Worm (Caenorhabditis elegans) whole organism, L2 larva: ENCODE data around the gene F41G3.20.
A peak's percentile ranks its signal among the peaks of the same experiment; 100 is the strongest.

Experiments used
- C34F6.9 ChIP-seq: fragments of 150-350 bp; optimal IDR thresholded peaks from 2 replicates; lab custom pipeline; 2014; ENCODE audit warnings: missing biosample characterization, missing genetic modification characterization
- F13H6.1 ChIP-seq: sonication (generic microtip); optimal IDR thresholded peaks from 2 replicates; lab custom pipeline; 2016; ENCODE audit warnings: missing genetic modification characterization, missing compliant biosample characterization
- R02D3.7 ChIP-seq: fragments of 150-350 bp; optimal IDR thresholded peaks from 2 replicates; lab custom pipeline; 2014; ENCODE audit warnings: missing biosample characterization, missing genetic modification characterization
- alr-1 ChIP-seq: fragments of 150-350 bp; optimal IDR thresholded peaks from 2 replicates; lab custom pipeline; 2014; ENCODE audit warnings: missing biosample characterization, missing genetic modification characterization
- aly-2 ChIP-seq: fragments of 150-350 bp; optimal IDR thresholded peaks from 2 replicates; lab custom pipeline; 2014; ENCODE audit warnings: missing biosample characterization, missing genetic modification characterization
- ceh-16 ChIP-seq: fragments of 150-350 bp; optimal IDR thresholded peaks from 2 replicates; lab custom pipeline; 2014; ENCODE audit warnings: missing biosample characterization, missing genetic modification characterization
- ceh-82 ChIP-seq: fragments of 150-350 bp; optimal IDR thresholded peaks from 2 replicates; lab custom pipeline; 2014; ENCODE audit warnings: missing biosample characterization, missing genetic modification characterization
- crh-2 ChIP-seq: sonication (generic microtip); optimal IDR thresholded peaks from 2 replicates; lab custom pipeline; 2017; ENCODE audit warnings: missing biosample characterization, missing genetic modification characterization
- elt-1 ChIP-seq: fragments of 150-350 bp; optimal IDR thresholded peaks from 2 replicates; lab custom pipeline; 2014; ENCODE audit warnings: missing biosample characterization, missing genetic modification characterization
- elt-3 ChIP-seq: sonication (generic microtip); optimal IDR thresholded peaks from 2 replicates; lab custom pipeline; 2017; ENCODE audit warnings: missing biosample characterization, missing genetic modification characterization
- fos-1 ChIP-seq: fragments of 150-350 bp; optimal IDR thresholded peaks from 2 replicates; lab custom pipeline; 2014; ENCODE audit warnings: missing biosample characterization, missing genetic modification characterization
- gmeb-1 ChIP-seq: fragments of 150-350 bp; optimal IDR thresholded peaks from 2 replicates; lab custom pipeline; 2014; ENCODE audit warnings: missing biosample characterization, missing genetic modification characterization
- lin-11 ChIP-seq: fragments of 150-350 bp; sonication (generic microtip); optimal IDR thresholded peaks from 2 replicates; lab custom pipeline; 2014; ENCODE audit warnings: missing biosample characterization, missing genetic modification characterization, inconsistent platforms, mixed read lengths
- lin-13 ChIP-seq: fragments of 150-350 bp; optimal IDR thresholded peaks from 2 replicates; lab custom pipeline; 2014; ENCODE audit warnings: missing biosample characterization, missing genetic modification reagents, missing genetic modification characterization
- lsy-2 ChIP-seq, 2 experiments: fragments of 150-350 bp in 1 of 2; sonication (generic microtip) in 1 of 2; optimal IDR thresholded peaks; 2 replicates each; lab custom pipeline; 2014 to 2017; ENCODE audit warnings: missing biosample characterization in 2 of 2, missing genetic modification characterization in 2 of 2
- mbf-1 ChIP-seq: sonication (generic microtip); optimal IDR thresholded peaks from 2 replicates; lab custom pipeline; 2017; ENCODE audit warnings: missing biosample characterization, missing genetic modification characterization
- mdl-1 ChIP-seq, 2 experiments: fragments of 150-350 bp in 1 of 2; sonication (generic microtip) in 1 of 2; optimal IDR thresholded peaks; 2 replicates each; lab custom pipeline; 2017; ENCODE audit warnings: missing biosample characterization in 2 of 2, missing genetic modification characterization in 2 of 2
- nhr-11 ChIP-seq: fragments of 150-350 bp; optimal IDR thresholded peaks from 2 replicates; lab custom pipeline; 2014; ENCODE audit warnings: missing biosample characterization, missing genetic modification characterization
- nhr-12 ChIP-seq: fragments of 150-350 bp; optimal IDR thresholded peaks from 2 replicates; lab custom pipeline; 2014; ENCODE audit warnings: missing biosample characterization, missing genetic modification characterization
- nhr-129 ChIP-seq: fragments of 150-350 bp; optimal IDR thresholded peaks from 2 replicates; lab custom pipeline; 2014; ENCODE audit warnings: missing biosample characterization, missing genetic modification characterization
- nhr-21 ChIP-seq: fragments of 150-350 bp; optimal IDR thresholded peaks from 2 replicates; lab custom pipeline; 2014; ENCODE audit warnings: missing biosample characterization, missing genetic modification characterization
- nhr-23 ChIP-seq: fragments of 150-350 bp; optimal IDR thresholded peaks from 2 replicates; lab custom pipeline; 2014; ENCODE audit warnings: missing biosample characterization, missing genetic modification reagents, missing genetic modification characterization
- nhr-237 ChIP-seq: fragments of 150-350 bp; optimal IDR thresholded peaks from 2 replicates; lab custom pipeline; 2014; ENCODE audit warnings: missing biosample characterization, missing genetic modification characterization
- nhr-25 ChIP-seq: fragments of 150-350 bp; sonication (generic microtip); optimal IDR thresholded peaks from 3 replicates; lab custom pipeline; 2014; ENCODE audit warnings: missing biosample characterization, missing genetic modification characterization
- nhr-6 ChIP-seq: fragments of 150-350 bp; optimal IDR thresholded peaks from 2 replicates; lab custom pipeline; 2014; ENCODE audit warnings: missing biosample characterization, missing genetic modification characterization
- peb-1 ChIP-seq: fragments of 150-350 bp; optimal IDR thresholded peaks from 2 replicates; lab custom pipeline; 2014; ENCODE audit warnings: missing biosample characterization, missing genetic modification characterization
- skn-1 ChIP-seq: sonication (generic microtip); optimal IDR thresholded peaks from 2 replicates; lab custom pipeline; 2017; ENCODE audit warnings: missing biosample characterization, missing genetic modification characterization
- sma-3 ChIP-seq: sonication (generic microtip); optimal IDR thresholded peaks from 2 replicates; lab custom pipeline; 2016; ENCODE audit warnings: missing genetic modification reagents, missing genetic modification characterization, missing compliant biosample characterization
- sma-9 ChIP-seq, 2 experiments: fragments of 150-350 bp in 1 of 2; sonication (generic microtip) in 1 of 2; optimal IDR thresholded peaks; 2 replicates each; lab custom pipeline; 2014 to 2016; ENCODE audit warnings: missing genetic modification characterization in 2 of 2, mild to moderate bottlenecking in 1 of 2, missing biosample characterization in 1 of 2, missing compliant biosample characterization in 1 of 2, missing genetic modification reagents in 1 of 2, moderate library complexity in 1 of 2
- snpc-4 ChIP-seq: fragments of 150-350 bp; optimal IDR thresholded peaks from 2 replicates; lab custom pipeline; 2014; ENCODE audit warnings: missing biosample characterization, missing genetic modification characterization
- unc-39 ChIP-seq: fragments of 150-350 bp; optimal IDR thresholded peaks from 2 replicates; lab custom pipeline; 2014; ENCODE audit warnings: missing biosample characterization, missing genetic modification characterization
- unc-55 ChIP-seq: fragments of 150-350 bp; sonication (generic microtip); optimal IDR thresholded peaks from 3 replicates; lab custom pipeline; 2014; ENCODE audit warnings: missing biosample characterization, missing genetic modification reagents, missing genetic modification characterization
- zag-1 ChIP-seq: fragments of 150-350 bp; optimal IDR thresholded peaks from 2 replicates; lab custom pipeline; 2014; ENCODE audit warnings: missing biosample characterization, missing genetic modification characterization
- ztf-1 ChIP-seq: fragments of 200-800 bp; sonication (Bioruptor generic); conservative IDR thresholded peaks from 2 replicates; pipeline ENCODE4 v1.3.6; 2022; ENCODE audit warnings: missing genetic modification characterization, missing compliant biosample characterization

Gene F41G3.20

DNA sequence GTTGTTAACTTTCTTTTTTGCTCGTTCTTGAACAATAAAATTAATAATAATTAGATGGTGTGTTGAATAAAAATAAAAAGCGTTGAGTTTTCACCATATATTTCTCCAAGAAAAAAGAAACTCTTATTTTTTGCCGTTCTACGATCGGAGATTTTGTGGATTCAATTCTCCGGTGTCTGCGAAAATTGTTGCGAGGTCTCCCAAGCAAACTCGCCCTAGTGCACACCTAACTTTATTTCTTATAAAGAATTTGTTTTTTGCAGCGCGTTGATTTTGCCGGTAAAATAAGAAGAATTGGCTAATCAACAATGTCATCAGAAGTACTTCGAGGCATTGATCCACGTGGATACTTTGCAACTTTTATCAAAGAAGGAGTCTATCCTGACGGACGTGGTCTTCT, 9.4 kb downstream of the F41G3.20 start, which contains the start of gene exos-8 (continued):
- TF ChIP-seq gmeb-1 (tag; lab: Kevin White, UChicago) (no peak), lin-13 (GFP tag; lab: Kevin White, UChicago) (peak; percentile 54)
- TF ChIP-seq, all 48 proteins: peak for 11

DNA sequence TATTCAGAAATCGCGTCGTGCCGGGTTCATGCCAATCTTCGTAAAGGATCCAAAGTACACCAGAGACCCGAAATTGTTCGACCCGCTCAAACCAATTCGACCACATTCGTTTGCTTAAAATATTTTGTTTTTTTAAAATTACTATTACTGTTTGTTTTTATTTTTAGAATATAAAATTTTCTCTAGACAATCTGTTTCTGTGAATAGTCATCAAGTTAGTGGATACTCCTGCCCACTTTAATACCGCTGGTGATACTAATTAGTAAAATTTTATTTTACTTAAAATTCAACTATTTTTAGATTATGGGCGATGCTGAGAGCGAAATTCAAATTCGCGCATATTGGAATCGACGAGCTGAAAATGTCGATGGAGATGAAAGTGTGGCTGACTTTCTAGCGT, 14.2 kb downstream of the F41G3.20 start, which contains the start of gene T14B4.1:
TSS of gene T14B4.1 (plus strand) at position 301 of the 400 bp plus-strand sequence.
- TF ChIP-seq ceh-82 (no peak), fos-1 (tag; lab: Kevin White, UChicago) (no peak), aly-2 (tag; lab: Kevin White, UChicago) (no peak), snpc-4 (tag; lab: Kevin White, UChicago) (no peak), sma-3 (no peak), nhr-237 (tag; lab: Kevin White, UChicago) (no peak), unc-39 (no peak), unc-55 (GFP tag; lab: Kevin White, UChicago) (no peak), lin-13 (GFP tag; lab: Kevin White, UChicago) (no peak), ztf-1 (no peak), peb-1 (tag; lab: Kevin White, UChicago) (no peak), mdl-1 (tag; optimal IDR thresholded peaks at IDR 0.05; lab: Kevin White, UChicago) (no peak), lin-11 (tag; lab: Kevin White, UChicago) (no peak), alr-1 (tag; lab: Kevin White, UChicago) (no peak), zag-1 (tag; lab: Kevin White, UChicago) (no peak), C34F6.9 (no peak)

DNA sequence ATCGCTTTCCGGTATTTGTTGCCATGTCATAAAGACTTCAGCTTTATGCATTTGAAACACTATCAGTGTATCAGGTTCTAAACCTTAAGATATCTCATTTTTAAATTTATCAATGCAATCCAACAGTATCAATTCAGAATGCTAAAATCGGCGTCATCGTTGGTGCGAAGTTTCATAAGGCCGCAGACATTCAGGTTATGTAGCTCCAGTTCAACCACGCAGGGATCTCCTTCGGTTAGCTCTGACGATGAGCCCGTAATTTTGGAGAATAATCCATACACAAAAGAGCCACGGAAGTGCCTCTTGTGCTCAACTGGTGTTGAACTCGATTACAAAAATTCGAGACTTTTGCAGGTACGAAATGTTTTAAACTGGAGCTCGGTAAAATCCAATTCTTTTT, 14.8 kb downstream of the F41G3.20 start, which contains the start of gene mrps-18.C:
TSS of gene mrps-18.C (plus strand) at position 138 of the 400 bp plus-strand sequence.
- TF ChIP-seq unc-39: no peak
- no peak for TF ChIP-seq skn-1
- no peak for TF ChIP-seq mdl-1 (tag; optimal IDR thresholded peaks at IDR 0.05; lab: Kevin White, UChicago)
- no peak for TF ChIP-seq zag-1 (tag; lab: Kevin White, UChicago)
- TF ChIP-seq fos-1 (tag; lab: Kevin White, UChicago): no peak
- no peak for TF ChIP-seq alr-1 (tag; lab: Kevin White, UChicago)
- TF ChIP-seq sma-9 (GFP tag; optimal IDR thresholded peaks at IDR 0.05; lab: Kevin White, UChicago): no peak
- TF ChIP-seq sma-9 (tag; optimal IDR thresholded peaks at IDR 0.05; lab: Kevin White, UChicago): no peak
- TF ChIP-seq nhr-6: no peak
- no peak for TF ChIP-seq lin-13 (GFP tag; lab: Kevin White, UChicago)
- no peak for TF ChIP-seq peb-1 (tag; lab: Kevin White, UChicago)
- TF ChIP-seq elt-1: no peak
- no peak for TF ChIP-seq nhr-25 (tag; lab: Kevin White, UChicago)
- TF ChIP-seq mbf-1 (tag; lab: Kevin White, UChicago): no peak

DNA sequence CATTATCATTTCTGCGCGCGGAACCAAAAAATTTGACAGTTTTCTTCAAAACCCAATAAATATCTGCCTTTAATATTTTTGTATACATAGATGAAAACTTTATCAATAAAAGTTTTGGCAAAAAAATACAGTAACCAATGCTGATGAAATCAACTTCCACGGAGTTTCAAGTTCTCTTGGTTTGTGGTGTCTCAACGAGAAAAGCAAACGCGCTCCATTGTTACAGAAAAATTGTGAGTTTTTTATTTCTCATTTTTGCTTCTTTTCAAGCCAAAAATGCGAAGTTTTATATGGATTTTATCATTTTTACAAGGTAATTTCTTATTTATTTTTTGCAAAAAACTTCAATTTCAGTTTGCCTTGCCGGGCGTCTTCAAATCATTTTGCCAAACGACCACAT, 16.2 kb downstream of the F41G3.20 start, which contains the start of gene T14B4.3:
TSS of gene T14B4.3 (plus strand) at position 264 of the 400 bp plus-strand sequence.
- TF ChIP-seq gmeb-1 (tag; lab: Kevin White, UChicago): peak; percentile 66
- peak; percentile 78 for TF ChIP-seq C34F6.9
- TF ChIP-seq nhr-21: peak; percentile 40
- TF ChIP-seq crh-2 (tag; lab: Kevin White, UChicago): peak; percentile 68
- TF ChIP-seq nhr-11 (tag; lab: Kevin White, UChicago): no peak
- peak; percentile 65 for TF ChIP-seq nhr-129
- TF ChIP-seq fos-1 (tag; lab: Kevin White, UChicago): peak; percentile 29
- TF ChIP-seq snpc-4 (tag; lab: Kevin White, UChicago): peak; percentile 2
- TF ChIP-seq elt-1: no peak
- peak; percentile 51 for TF ChIP-seq sma-9 (GFP tag; optimal IDR thresholded peaks at IDR 0.05; lab: Kevin White, UChicago)
- TF ChIP-seq sma-9 (tag; optimal IDR thresholded peaks at IDR 0.05; lab: Kevin White, UChicago): no peak
- TF ChIP-seq F13H6.1 (tag; lab: Kevin White, UChicago): peak; percentile 50
- TF ChIP-seq zag-1 (tag; lab: Kevin White, UChicago): no peak
- TF ChIP-seq sma-3: peak; percentile 72
- TF ChIP-seq lin-13 (GFP tag; lab: Kevin White, UChicago): peak; percentile 47
- TF ChIP-seq nhr-23: no peak
- no peak for TF ChIP-seq nhr-12 (tag; lab: Kevin White, UChicago)
- TF ChIP-seq lsy-2 (tag; optimal IDR thresholded peaks at IDR 0.05; lab: Kevin White, UChicago): peak; percentile 25 to 87
- TF ChIP-seq elt-3 (tag; lab: Kevin White, UChicago): no peak
- TF ChIP-seq unc-55 (GFP tag; lab: Kevin White, UChicago): peak; percentile 87
- TF ChIP-seq, all 48 proteins: peak for 13

DNA sequence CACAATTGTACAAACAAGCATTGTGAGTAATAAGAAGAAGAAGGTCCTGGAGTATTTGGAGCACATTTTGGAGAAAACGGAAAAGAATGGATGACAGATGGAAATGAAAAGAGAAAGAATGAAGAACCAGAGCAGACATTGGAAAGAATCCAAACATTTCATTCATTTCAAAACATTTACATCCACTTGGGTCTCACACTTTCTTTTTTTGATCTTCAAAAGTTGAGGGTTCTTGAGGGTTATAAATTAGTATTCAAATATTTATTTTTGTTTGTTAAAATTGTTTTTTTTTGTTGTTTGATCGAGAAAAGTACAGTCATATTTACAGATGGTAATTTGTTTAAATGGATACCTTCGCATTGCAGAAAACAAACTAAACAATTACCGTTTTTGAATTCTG, 17.1 kb downstream of the F41G3.20 start, which contains the start of gene T14B4.9:
TSS of gene T14B4.9 (minus strand) at position 101 of the 400 bp plus-strand sequence.
- TF ChIP-seq ceh-16 (tag; lab: Kevin White, UChicago) (no peak), mdl-1 (tag; optimal IDR thresholded peaks at IDR 0.05; lab: Kevin White, UChicago) (no peak), lin-13 (GFP tag; lab: Kevin White, UChicago) (no peak), crh-2 (tag; lab: Kevin White, UChicago) (no peak), alr-1 (tag; lab: Kevin White, UChicago) (no peak), nhr-129 (no peak), R02D3.7 (tag; lab: Kevin White, UChicago) (no peak), gmeb-1 (tag; lab: Kevin White, UChicago) (no peak), fos-1 (tag; lab: Kevin White, UChicago) (no peak), F13H6.1 (tag; lab: Kevin White, UChicago) (no peak)
